Fruit fly (Drosophila melanogaster) whole organism, embryonic: ENCODE data around the gene EMC6.

Experiments
- Asciz ChIP-seq: fragments of 200-800 bp; sonication (Bioruptor generic); optimal IDR thresholded peaks from 2 replicates; lab custom pipeline; 2017; ENCODE audit warnings: missing biosample characterization, mild to moderate bottlenecking, missing genetic modification characterization, missing genetic modification reagents
- BEAF-32 ChIP-seq: fragments of 200-800 bp; sonication (Bioruptor generic); optimal IDR thresholded peaks from 3 replicates; lab custom pipeline; 2017; ENCODE audit warnings: missing biosample characterization, missing genetic modification characterization, mild to moderate bottlenecking, moderate library complexity, missing genetic modification reagents
- Bteb2 ChIP-seq: fragments of 200-800 bp; sonication (Bioruptor generic); optimal IDR thresholded peaks from 2 replicates; lab custom pipeline; 2016; ENCODE audit warnings: missing biosample characterization, missing genetic modification characterization
- CG10321 ChIP-seq: fragments of 200-800 bp; sonication (Bioruptor generic); IDR thresholded peaks from 2 replicates; pipeline ENCODE4 v1.3.6; 2022; ENCODE audit warnings: missing biosample characterization, missing genetic modification characterization
- CG11398 ChIP-seq: fragments of 200-800 bp; sonication (Bioruptor generic); optimal IDR thresholded peaks from 2 replicates; lab custom pipeline; 2016; ENCODE audit warnings: missing biosample characterization, missing genetic modification characterization
- CG12155 ChIP-seq: fragments of 200-800 bp; sonication (Bioruptor generic); optimal IDR thresholded peaks from 3 replicates; lab custom pipeline; 2016; ENCODE audit warnings: missing biosample characterization, missing genetic modification characterization
- CG14050 ChIP-seq: fragments of 200-800 bp; sonication (Bioruptor generic); IDR thresholded peaks from 3 replicates; pipeline ENCODE4 v1.3.6; 2022; ENCODE audit warnings: missing biosample characterization, missing genetic modification characterization
- CG14860 ChIP-seq: fragments of 200-800 bp; sonication (Bioruptor generic); IDR thresholded peaks from 3 replicates; pipeline ENCODE4 v1.3.6; 2022; ENCODE audit warnings: missing biosample characterization, missing genetic modification characterization; ENCODE audit not compliant: partially characterized antibody
- CG1603 ChIP-seq: fragments of 200-800 bp; sonication (Bioruptor generic); optimal IDR thresholded peaks from 2 replicates; lab custom pipeline; 2019; ENCODE audit warnings: missing biosample characterization, mild to moderate bottlenecking, missing genetic modification characterization, moderate library complexity
- CG1792 ChIP-seq: fragments of 200-800 bp; sonication (Bioruptor generic); optimal IDR thresholded peaks from 2 replicates; lab custom pipeline; 2016; ENCODE audit warnings: missing biosample characterization, missing genetic modification characterization
- CG2120 ChIP-seq: fragments of 200-800 bp; sonication (Bioruptor generic); optimal IDR thresholded peaks from 3 replicates; lab custom pipeline; 2016; ENCODE audit warnings: missing biosample characterization, missing genetic modification characterization
- CG31388 ChIP-seq: fragments of 200-800 bp; sonication (Bioruptor generic); optimal IDR thresholded peaks from 2 replicates; lab custom pipeline; 2016; ENCODE audit warnings: missing biosample characterization, missing genetic modification characterization
- CG3407 ChIP-seq: fragments of 200-800 bp; sonication (Bioruptor generic); optimal IDR thresholded peaks from 2 replicates; lab custom pipeline; 2018; ENCODE audit warnings: missing biosample characterization, mild to moderate bottlenecking, missing genetic modification characterization
- CG3726 ChIP-seq: fragments of 200-800 bp; sonication (Bioruptor generic); IDR thresholded peaks from 3 replicates; pipeline ENCODE4, ENCODE4 v1.3.6; 2022; ENCODE audit warnings: missing biosample characterization, missing genetic modification characterization
- CG4854 ChIP-seq: fragments of 200-800 bp; sonication (Bioruptor generic); optimal IDR thresholded peaks from 2 replicates; lab custom pipeline; 2016; ENCODE audit warnings: missing biosample characterization, missing genetic modification characterization, inconsistent platforms
- CG5180 ChIP-seq: fragments of 200-800 bp; sonication (Bioruptor generic); optimal IDR thresholded peaks from 3 replicates; lab custom pipeline; 2017; ENCODE audit warnings: missing biosample characterization, missing genetic modification characterization, mild to moderate bottlenecking, moderate library complexity, missing genetic modification reagents
- CG6854 ChIP-seq: fragments of 200-800 bp; sonication (Bioruptor generic); optimal IDR thresholded peaks from 3 replicates; lab custom pipeline; 2017; ENCODE audit warnings: missing biosample characterization, mild to moderate bottlenecking, missing genetic modification characterization
- CG9609 ChIP-seq: fragments of 200-800 bp; sonication (Bioruptor generic); optimal IDR thresholded peaks from 3 replicates; lab custom pipeline; 2016; ENCODE audit warnings: missing biosample characterization, missing genetic modification characterization
- CG9727 ChIP-seq: fragments of 200-800 bp; sonication (Bioruptor generic); optimal IDR thresholded peaks from 3 replicates; lab custom pipeline; 2017; ENCODE audit warnings: missing biosample characterization, mild to moderate bottlenecking, missing genetic modification characterization
- Dek ChIP-seq: fragments of 200-800 bp; sonication (Bioruptor generic); optimal IDR thresholded peaks from 3 replicates; lab custom pipeline; 2019; ENCODE audit warnings: missing biosample characterization, mild to moderate bottlenecking, missing genetic modification characterization, moderate library complexity
- Dip3 ChIP-seq: fragments of 200-800 bp; sonication (Bioruptor generic); optimal IDR thresholded peaks from 3 replicates; lab custom pipeline; 2016; ENCODE audit warnings: missing biosample characterization, missing genetic modification characterization
- ERR ChIP-seq: fragments of 200-800 bp; sonication (Bioruptor generic); optimal IDR thresholded peaks from 2 replicates; lab custom pipeline; 2016; ENCODE audit warnings: missing biosample characterization, missing genetic modification characterization
- Gug ChIP-seq: fragments of 200-800 bp; sonication (Bioruptor generic); IDR thresholded peaks from 4 replicates; pipeline ENCODE4 v1.3.6; 2022; ENCODE audit warnings: missing biosample characterization, missing genetic modification characterization
- HHEX ChIP-seq: fragments of 200-800 bp; sonication (Bioruptor generic); optimal IDR thresholded peaks from 3 replicates; lab custom pipeline; 2017; ENCODE audit warnings: missing biosample characterization, mild to moderate bottlenecking, missing genetic modification characterization, missing genetic modification reagents
- Max ChIP-seq: fragments of 200-800 bp; sonication (Bioruptor generic); optimal IDR thresholded peaks from 2 replicates; lab custom pipeline; 2016; ENCODE audit warnings: missing biosample characterization, mild to moderate bottlenecking, missing genetic modification characterization
- NC2β ChIP-seq: fragments of 200-800 bp; sonication (Bioruptor generic); optimal IDR thresholded peaks from 2 replicates; lab custom pipeline; 2016; ENCODE audit warnings: missing biosample characterization, missing genetic modification characterization
- NK7.1 ChIP-seq: fragments of 200-800 bp; sonication (Bioruptor generic); optimal IDR thresholded peaks from 3 replicates; lab custom pipeline; 2016; ENCODE audit warnings: missing biosample characterization, missing genetic modification characterization
- NfI ChIP-seq: fragments of 200-800 bp; sonication (Bioruptor generic); optimal IDR thresholded peaks from 3 replicates; lab custom pipeline; 2018; ENCODE audit warnings: missing biosample characterization, mild to moderate bottlenecking, missing genetic modification characterization, moderate library complexity
- Sin3A ChIP-seq: fragments of >200 bp; optimal IDR thresholded peaks from 2 replicates; lab custom pipeline; 2018
- Sox100B ChIP-seq: fragments of 200-800 bp; sonication (Bioruptor generic); optimal IDR thresholded peaks from 3 replicates; lab custom pipeline; 2018; ENCODE audit warnings: missing biosample characterization, mild to moderate bottlenecking, missing genetic modification characterization
- Xbp1 ChIP-seq: fragments of 200-800 bp; sonication (Bioruptor generic); optimal IDR thresholded peaks from 3 replicates; lab custom pipeline; 2016; ENCODE audit warnings: missing biosample characterization, mild to moderate bottlenecking, missing genetic modification characterization
- ac ChIP-seq: fragments of 200-800 bp; sonication (Bioruptor generic); optimal IDR thresholded peaks from 3 replicates; lab custom pipeline; 2017; ENCODE audit warnings: missing biosample characterization, mild to moderate bottlenecking, missing genetic modification characterization
- al ChIP-seq: fragments of 200-800 bp; sonication (Bioruptor generic); IDR thresholded peaks from 2 replicates; pipeline ENCODE4 v1.3.6; 2022; ENCODE audit warnings: missing biosample characterization, missing genetic modification characterization
- ato ChIP-seq: fragments of 200-800 bp; sonication (Bioruptor generic); IDR thresholded peaks from 2 replicates; pipeline ENCODE4 v1.3.6; 2022; ENCODE audit warnings: missing biosample characterization, missing genetic modification characterization; ENCODE audit not compliant: partially characterized antibody
- chif ChIP-seq, 2 experiments: fragments of 200-800 bp; sonication (Bioruptor generic); optimal IDR thresholded peaks; 3 replicates each; lab custom pipeline; 2016; ENCODE audit warnings: missing biosample characterization in 2 of 2, missing genetic modification characterization in 2 of 2
- chinmo ChIP-seq: fragments of 200-800 bp; sonication (Bioruptor generic); IDR thresholded peaks from 4 replicates; pipeline ENCODE4 v1.3.6; 2022; ENCODE audit warnings: missing biosample characterization, missing genetic modification characterization; ENCODE audit not compliant: partially characterized antibody
- her ChIP-seq: fragments of 200-800 bp; sonication (Bioruptor generic); optimal IDR thresholded peaks from 2 replicates; lab custom pipeline; 2016; ENCODE audit warnings: missing biosample characterization, missing genetic modification characterization
- kah ChIP-seq: fragments of 200-800 bp; sonication (Bioruptor generic); optimal IDR thresholded peaks from 2 replicates; lab custom pipeline; 2018; ENCODE audit warnings: missing biosample characterization, mild to moderate bottlenecking, missing genetic modification characterization
- maf-S ChIP-seq: fragments of 200-800 bp; sonication (Bioruptor generic); optimal IDR thresholded peaks from 2 replicates; lab custom pipeline; 2016; ENCODE audit warnings: missing biosample characterization, missing genetic modification characterization
- peb ChIP-seq: fragments of 200-800 bp; sonication (Bioruptor generic); IDR thresholded peaks from 2 replicates; pipeline ENCODE4 v1.3.6; 2022; ENCODE audit warnings: missing biosample characterization, missing genetic modification characterization
- row ChIP-seq: fragments of 200-800 bp; sonication (Bioruptor generic); IDR thresholded peaks from 3 replicates; pipeline ENCODE4 v1.3.6; 2022; ENCODE audit warnings: missing biosample characterization, missing genetic modification characterization
- sd ChIP-seq: fragments of 200-800 bp; sonication (Bioruptor generic); optimal IDR thresholded peaks from 3 replicates; lab custom pipeline; 2018; ENCODE audit warnings: missing biosample characterization, mild to moderate bottlenecking, missing genetic modification characterization, moderate library complexity
- sens-2 ChIP-seq: fragments of 200-800 bp; sonication (Bioruptor generic); IDR thresholded peaks from 2 replicates; pipeline ENCODE4 v1.3.6; 2022; ENCODE audit warnings: missing biosample characterization, missing genetic modification characterization
- sug ChIP-seq: fragments of 200-800 bp; optimal IDR thresholded peaks from 2 replicates; lab custom pipeline; 2019; ENCODE audit warnings: missing biosample characterization, mild to moderate bottlenecking, missing genetic modification characterization, moderate library complexity
- tup ChIP-seq: fragments of 200-800 bp; sonication (Bioruptor generic); optimal IDR thresholded peaks from 2 replicates; lab custom pipeline; 2016; ENCODE audit warnings: missing biosample characterization, mild to moderate bottlenecking, missing genetic modification characterization, moderate library complexity
- unc-4 ChIP-seq: fragments of 200-800 bp; sonication (Bioruptor generic); IDR thresholded peaks from 2 replicates; pipeline ENCODE4 v1.3.6; 2022; ENCODE audit warnings: missing biosample characterization, missing genetic modification characterization; ENCODE audit not compliant: partially characterized antibody
- z ChIP-seq: fragments of 200-800 bp; sonication (Bioruptor generic); IDR thresholded peaks from 3 replicates; pipeline ENCODE4 v1.3.6; 2022; ENCODE audit warnings: missing biosample characterization, missing genetic modification characterization
- zf30C ChIP-seq: fragments of 200-800 bp; sonication (Bioruptor generic); optimal IDR thresholded peaks from 3 replicates; lab custom pipeline; 2018; ENCODE audit warnings: missing biosample characterization, mild to moderate bottlenecking, missing genetic modification characterization
- zfh2 ChIP-seq: fragments of 200-800 bp; sonication (Bioruptor generic); optimal IDR thresholded peaks from 2 replicates; lab custom pipeline; 2016; ENCODE audit warnings: missing biosample characterization, missing genetic modification characterization

The EMC6 gene

dm6 chr3R:24983537-24984501 is 41.0 kb downstream of the EMC6 start, which contains the start of gene tnc (continued):
- TF ChIP-seq chif (GFP tag; optimal IDR thresholded peaks at IDR 0.05; lab: Kevin White, UChicago) (no peak), Max (GFP tag; lab: Kevin White, UChicago) (no peak), CG11398 (GFP tag; lab: Kevin White, UChicago) (no peak), z (GFP tag; lab: Robert Waterston, UW) (no peak), row (GFP tag; lab: Robert Waterston, UW) (peak; percentile 75), zfh2 (GFP tag; lab: Kevin White, UChicago) (no peak), CG5180 (GFP tag; lab: Kevin White, UChicago) (peak; percentile 97), NK7.1 (GFP tag; lab: Kevin White, UChicago) (no peak), Sin3A (no peak), BEAF-32 (GFP tag; lab: Kevin White, UChicago) (no peak), al (GFP tag; lab: Robert Waterston, UW) (peak; percentile 6; the same call in 1 of the 2 replicates), peb (no peak), CG12155 (GFP tag; lab: Kevin White, UChicago) (no peak), unc-4 (GFP tag; lab: Robert Waterston, UW) (no peak), CG3407 (peak; percentile 27), NC2β (no peak), chinmo (GFP tag; lab: Robert Waterston, UW) (no peak), Asciz (GFP tag; lab: Kevin White, UChicago) (peak; percentile 32), CG10321 (no peak), sug (tag; lab: Kevin White, UChicago) (peak; percentile 32), CG9609 (GFP tag; lab: Kevin White, UChicago) (no peak), CG31388 (no peak), CG6854 (peak; percentile 33), maf-S (no peak), CG9727 (peak; percentile 65), Dip3 (GFP tag; lab: Kevin White, UChicago) (no peak), NfI (GFP tag; lab: Kevin White, UChicago) (peak; percentile 42), kah (no peak), ato (no peak), Bteb2 (no peak), Gug (no peak), CG14050 (GFP tag; lab: Robert Waterston, UW) (no peak), CG1603 (tag; lab: Kevin White, UChicago) (no peak), Sox100B (GFP tag; lab: Kevin White, UChicago) (peak; percentile 61), CG3726 (GFP tag; lab: Robert Waterston, UW) (no peak), ERR (GFP tag; lab: Kevin White, UChicago) (no peak), tup (GFP tag; lab: Kevin White, UChicago) (no peak), Xbp1 (GFP tag; lab: Kevin White, UChicago) (peak; percentile 30), Dek (peak; percentile 51), her (no peak), zf30C (GFP tag; lab: Kevin White, UChicago) (peak; percentile 46), CG2120 (GFP tag; lab: Kevin White, UChicago) (peak; percentile 48), CG4854 (GFP tag; lab: Kevin White, UChicago) (no peak), CG14860 (no peak), sd (tag; lab: Kevin White, UChicago) (peak; percentile 19), sens-2 (GFP tag; lab: Robert Waterston, UW) (no peak), HHEX (GFP tag; lab: Kevin White, UChicago) (peak; percentile 63), CG1792 (GFP tag; lab: Kevin White, UChicago) (no peak), ac (no peak)
